Worm (Caenorhabditis elegans) whole organism, young adult: ENCODE measurements around the gene W10G11.1.
A peak's percentile ranks its signal among the peaks of the same experiment; 100 is the strongest.

Source experiments
- B0035.1 ChIP-seq: sonication (generic microtip); optimal IDR thresholded peaks from 2 replicates; lab custom pipeline; 2016; ENCODE audit warnings: missing genetic modification characterization, mild to moderate bottlenecking, missing compliant biosample characterization, missing genotype, missing genetic modification reagents
- B0261.1 ChIP-seq: sonication (generic microtip); optimal IDR thresholded peaks from 2 replicates; lab custom pipeline; 2016; ENCODE audit warnings: mild to moderate bottlenecking, missing genetic modification characterization, moderate library complexity, missing compliant biosample characterization
- C06A6.2 ChIP-seq: fragments of 200-800 bp; sonication (Bioruptor generic); conservative IDR thresholded peaks from 2 replicates; pipeline ENCODE4 v1.3.6; 2022; ENCODE audit warnings: missing genetic modification characterization, missing compliant biosample characterization
- C17E4.6 ChIP-seq: fragments of 200-800 bp; sonication (Bioruptor generic); IDR thresholded peaks from 2 replicates; pipeline ENCODE4 v1.3.6; 2022; ENCODE audit warnings: missing genetic modification reagents, missing genetic modification characterization, missing compliant biosample characterization
- F49E8.2 ChIP-seq: sonication (generic microtip); optimal IDR thresholded peaks from 3 replicates; lab custom pipeline; 2017; ENCODE audit warnings: missing genetic modification characterization, mild to moderate bottlenecking, missing compliant biosample characterization, antibody characterized with exemption, moderate library complexity; ENCODE audit not compliant: insufficient read depth
- F57A8.1 ChIP-seq: fragments of 200-800 bp; sonication (Bioruptor generic); optimal IDR thresholded peaks from 2 replicates; lab custom pipeline; 2018; ENCODE audit warnings: mild to moderate bottlenecking, missing genetic modification characterization, moderate library complexity, missing compliant biosample characterization
- Y53G8AR.9 ChIP-seq: fragments of 200-800 bp; sonication (Bioruptor generic); conservative IDR thresholded peaks from 2 replicates; pipeline ENCODE4 v1.3.6; 2022; ENCODE audit warnings: missing genetic modification reagents, missing genetic modification characterization, missing compliant biosample characterization
- Y79H2A.3 ChIP-seq: fragments of 200-800 bp; sonication (Bioruptor generic); conservative IDR thresholded peaks from 2 replicates; pipeline ENCODE4 v1.3.6; 2022; ENCODE audit warnings: missing genetic modification reagents, missing genetic modification characterization, missing compliant biosample characterization
- ZK185.1 ChIP-seq: sonication (generic microtip); optimal IDR thresholded peaks from 2 replicates; lab custom pipeline; 2016; ENCODE audit warnings: mild to moderate bottlenecking, missing genetic modification characterization, missing compliant biosample characterization; ENCODE audit not compliant: poor library complexity, severe bottlenecking
- akir-1 ChIP-seq: fragments of 200-800 bp; sonication (Bioruptor generic); optimal IDR thresholded peaks from 2 replicates; lab custom pipeline; 2018; ENCODE audit warnings: mild to moderate bottlenecking, missing genetic modification characterization, moderate library complexity, missing compliant biosample characterization
- attf-3 ChIP-seq: fragments of 200-800 bp; sonication (Bioruptor generic); conservative IDR thresholded peaks from 2 replicates; pipeline ENCODE4 v1.3.6; 2022; ENCODE audit warnings: missing genetic modification reagents, missing genetic modification characterization, missing compliant biosample characterization
- ceh-100 ChIP-seq: fragments of 200-800 bp; sonication (Bioruptor generic); IDR thresholded peaks from 2 replicates; pipeline ENCODE4 v1.3.6; 2022; ENCODE audit warnings: missing genetic modification reagents, missing genetic modification characterization, missing compliant biosample characterization
- ceh-27 ChIP-seq: fragments of 200-800 bp; sonication (Bioruptor generic); optimal IDR thresholded peaks from 2 replicates; lab custom pipeline; 2018; ENCODE audit warnings: mild to moderate bottlenecking, missing genetic modification characterization, moderate library complexity, missing compliant biosample characterization
- ceh-91 ChIP-seq: fragments of 200-800 bp; sonication (Bioruptor generic); IDR thresholded peaks from 2 replicates; pipeline ENCODE4 v1.3.6; 2022; ENCODE audit warnings: missing genetic modification reagents, missing genetic modification characterization, missing compliant biosample characterization
- die-1 ChIP-seq: sonication (generic microtip); optimal IDR thresholded peaks from 2 replicates; lab custom pipeline; 2016; ENCODE audit warnings: missing genotype, mild to moderate bottlenecking, missing genetic modification characterization, missing compliant biosample characterization
- egl-44 ChIP-seq: fragments of 200-800 bp; sonication (Bioruptor generic); IDR thresholded peaks from 2 replicates; pipeline ENCODE4 v1.3.6; 2022; ENCODE audit warnings: missing genetic modification reagents, missing genetic modification characterization, missing compliant biosample characterization
- egrh-3 ChIP-seq: fragments of 200-800 bp; sonication (Bioruptor generic); IDR thresholded peaks from 2 replicates; pipeline ENCODE4 v1.3.6; 2022; ENCODE audit warnings: missing genetic modification reagents, missing genetic modification characterization, missing compliant biosample characterization
- ekl-4 ChIP-seq: fragments of 200-800 bp; sonication (Bioruptor generic); IDR thresholded peaks from 2 replicates; pipeline ENCODE4 v1.3.6; 2022; ENCODE audit warnings: missing genetic modification reagents, missing genetic modification characterization, missing compliant biosample characterization
- him-1 ChIP-seq: sonication (generic microtip); optimal IDR thresholded peaks from 2 replicates; lab custom pipeline; 2016; ENCODE audit warnings: missing genotype, missing genetic modification reagents, missing genetic modification characterization, missing compliant biosample characterization
- hlh-12 ChIP-seq: sonication (generic microtip); optimal IDR thresholded peaks from 2 replicates; lab custom pipeline; 2016; ENCODE audit warnings: missing genetic modification characterization, missing compliant biosample characterization
- hlh-26 ChIP-seq: fragments of 200-800 bp; sonication (Bioruptor generic); conservative IDR thresholded peaks from 2 replicates; pipeline ENCODE4 v1.3.6; 2022; ENCODE audit warnings: missing genetic modification reagents, missing genetic modification characterization, missing compliant biosample characterization
- hmg-1.2 ChIP-seq: fragments of 200-800 bp; sonication (Bioruptor generic); IDR thresholded peaks from 2 replicates; pipeline ENCODE4 v1.3.6; 2022; ENCODE audit warnings: missing genetic modification reagents, missing genetic modification characterization, missing compliant biosample characterization
- hmg-20 ChIP-seq: fragments of 200-800 bp; sonication (Bioruptor generic); IDR thresholded peaks from 2 replicates; pipeline ENCODE4 v1.3.6; 2022; ENCODE audit warnings: missing genetic modification reagents, missing genetic modification characterization, missing compliant biosample characterization
- lag-1 ChIP-seq: fragments of 200-800 bp; sonication (Bioruptor generic); IDR thresholded peaks from 2 replicates; pipeline ENCODE4 v1.3.6; 2022; ENCODE audit warnings: missing genetic modification reagents, missing genetic modification characterization, missing compliant biosample characterization
- lir-1 ChIP-seq: fragments of 200-800 bp; sonication (Bioruptor generic); conservative IDR thresholded peaks from 2 replicates; pipeline ENCODE4 v1.3.6; 2022; ENCODE audit warnings: missing genetic modification reagents, missing genetic modification characterization, missing compliant biosample characterization
- lsl-1 ChIP-seq: fragments of 200-800 bp; sonication (Bioruptor generic); optimal IDR thresholded peaks from 2 replicates; lab custom pipeline; 2018; ENCODE audit warnings: mild to moderate bottlenecking, missing genetic modification characterization, moderate library complexity, missing compliant biosample characterization
- madf-3 ChIP-seq: fragments of 200-800 bp; sonication (Bioruptor generic); IDR thresholded peaks from 2 replicates; pipeline ENCODE4 v1.3.6; 2022; ENCODE audit warnings: missing genetic modification reagents, missing genetic modification characterization, missing compliant biosample characterization
- madf-8 ChIP-seq: fragments of 200-800 bp; sonication (Bioruptor generic); conservative IDR thresholded peaks from 2 replicates; pipeline ENCODE4 v1.3.6; 2022; ENCODE audit warnings: missing genetic modification reagents, missing genetic modification characterization, missing compliant biosample characterization
- mcd-1 ChIP-seq: fragments of 200-800 bp; sonication (Bioruptor generic); IDR thresholded peaks from 2 replicates; pipeline ENCODE4 v1.3.6; 2022; ENCODE audit warnings: missing genetic modification reagents, missing genetic modification characterization, missing compliant biosample characterization
- mxl-1 ChIP-seq: sonication (generic microtip); optimal IDR thresholded peaks from 2 replicates; lab custom pipeline; 2016; ENCODE audit warnings: missing genetic modification characterization, missing compliant biosample characterization
- pha-4 ChIP-seq: fragments of 150-350 bp; sonication (generic microtip); optimal IDR thresholded peaks from 2 replicates; lab custom pipeline; 2014; ENCODE audit warnings: missing biosample characterization, missing genetic modification reagents, missing genetic modification characterization
- rec-8 ChIP-seq, 2 experiments: sonication (generic microtip); optimal IDR thresholded peaks; 2 replicates each; lab custom pipeline; 2016; ENCODE audit warnings: mild to moderate bottlenecking in 2 of 2, missing genetic modification characterization in 2 of 2, missing genetic modification reagents in 2 of 2, missing genotype in 2 of 2, missing biosample characterization in 1 of 2, missing compliant biosample characterization in 1 of 2, moderate library complexity in 1 of 2
- snpc-3.4 ChIP-seq: sonication (generic microtip); optimal IDR thresholded peaks from 2 replicates; lab custom pipeline; 2017; ENCODE audit warnings: missing genetic modification characterization, mild to moderate bottlenecking, missing compliant biosample characterization, antibody characterized with exemption, moderate library complexity, missing genotype, missing genetic modification reagents
- snpc-4 ChIP-seq, 5 experiments: fragments of 150-350 bp in 1 of 5; sonication (generic microtip) in 4 of 5; optimal IDR thresholded peaks; 2 replicates each; lab custom pipeline; 2014 to 2018; ENCODE audit warnings: missing genetic modification characterization in 5 of 5, missing biosample characterization in 3 of 5, antibody characterized with exemption in 2 of 5, mild to moderate bottlenecking in 2 of 5, missing compliant biosample characterization in 2 of 5, missing genotype in 2 of 5, moderate library complexity in 2 of 5, missing genetic modification reagents in 1 of 5
- unc-130 ChIP-seq: sonication (generic microtip); optimal IDR thresholded peaks from 2 replicates; lab custom pipeline; 2016; ENCODE audit warnings: missing genetic modification reagents, missing genetic modification characterization, missing compliant biosample characterization
- unc-62 ChIP-seq: fragments of 150-350 bp; optimal IDR thresholded peaks from 2 replicates; lab custom pipeline; 2014; ENCODE audit warnings: missing biosample characterization, missing genetic modification reagents, missing genetic modification characterization
- ztf-28 ChIP-seq: fragments of 200-800 bp; sonication (Bioruptor generic); IDR thresholded peaks from 2 replicates; pipeline ENCODE4 v1.3.6; 2022; ENCODE audit warnings: missing genetic modification reagents, missing genetic modification characterization, missing compliant biosample characterization

W10G11.1 gene

ce11 chrII:3520988-3521850, 39.3 kb downstream of the W10G11.1 start, which contains the start of gene W09G10.9 (continued):
- TF ChIP-seq snpc-4 (GFP tag; optimal IDR thresholded peaks at IDR 0.05; lab: Kevin White, UChicago) (peak; percentile 1), snpc-4 (tag; optimal IDR thresholded peaks at IDR 0.05; lab: Kevin White, UChicago) (peak in 2 of 4 experiments; percentile 47 to 52), Y53G8AR.9 (no peak), unc-62 (no peak), hlh-26 (GFP tag; lab: Robert Waterston, UW) (no peak), F49E8.2 (no peak), madf-8 (no peak; the same call in 1 of the 2 replicates), akir-1 (GFP tag; lab: Kevin White, UChicago) (no peak), ceh-27 (GFP tag; lab: Kevin White, UChicago) (peak; percentile 74), Y79H2A.3 (GFP tag; lab: Robert Waterston, UW) (0 out of 2 replicates have a peak, but pooled peaks have one; percentile 65), B0035.1 (tag; lab: Kevin White, UChicago) (peak; percentile 18), hmg-1.2 (GFP tag; lab: Robert Waterston, UW) (peak; percentile 93), C06A6.2 (GFP tag; lab: Robert Waterston, UW) (0 out of 2 replicates have a peak, but pooled peaks have one; percentile 45), die-1 (peak; percentile 31), lag-1 (GFP tag; lab: Robert Waterston, UW) (no peak), ekl-4 (GFP tag; lab: Robert Waterston, UW) (peak; percentile 75), egrh-3 (GFP tag; lab: Robert Waterston, UW) (peak; percentile 52), ZK185.1 (tag; lab: Kevin White, UChicago) (peak; percentile 71), unc-130 (GFP tag; lab: Kevin White, UChicago) (no peak), C17E4.6 (GFP tag; lab: Robert Waterston, UW) (0 out of 2 replicates have a peak, but pooled peaks have one; percentile 41), madf-3 (GFP tag; lab: Robert Waterston, UW) (no peak), lir-1 (GFP tag; lab: Robert Waterston, UW) (peak; percentile 68; the same call in 1 of the 2 replicates), B0261.1 (peak; percentile 84), lsl-1 (GFP tag; lab: Kevin White, UChicago) (peak; percentile 56), mcd-1 (GFP tag; lab: Robert Waterston, UW) (peak; percentile 96), hlh-12 (tag; lab: Kevin White, UChicago) (no peak), mxl-1 (no peak), ceh-91 (GFP tag; lab: Robert Waterston, UW) (no peak), ceh-100 (GFP tag; lab: Robert Waterston, UW) (peak; percentile 70), pha-4 (no peak), egl-44 (GFP tag; lab: Robert Waterston, UW) (peak; percentile 81), rec-8 (tag; optimal IDR thresholded peaks at IDR 0.05; lab: Kevin White, UChicago) (peak in 1 of 2 experiments; percentile 30), hmg-20 (peak; percentile 76; the same call in 1 of the 2 replicates), attf-3 (GFP tag; lab: Robert Waterston, UW) (peak; percentile 72), him-1 (tag; lab: Kevin White, UChicago) (no peak), ztf-28 (GFP tag; lab: Robert Waterston, UW) (peak; percentile 70; the same call in 1 of the 2 replicates), snpc-3.4 (tag; lab: Kevin White, UChicago) (peak; percentile 43), F57A8.1 (no peak)
- TF ChIP-seq, all 124 proteins: peak for 64
